Fruit fly (Drosophila melanogaster) whole organism, embryonic: ENCODE results near the gene TrpRS.
A peak's percentile ranks its signal among the peaks of the same experiment; 100 is the strongest.

ENCODE experiments used
- ATbp ChIP-seq: fragments of 200-800 bp; sonication (Bioruptor generic); optimal IDR thresholded peaks from 2 replicates; lab custom pipeline; 2017; ENCODE audit warnings: missing biosample characterization, mild to moderate bottlenecking, missing genetic modification characterization, missing genetic modification reagents
- CG10431 ChIP-seq: fragments of 200-800 bp; sonication (Bioruptor generic); optimal IDR thresholded peaks from 3 replicates; lab custom pipeline; 2018; ENCODE audit warnings: missing biosample characterization, mild to moderate bottlenecking, missing genetic modification characterization
- CG11456 ChIP-seq: fragments of 200-800 bp; sonication (Bioruptor generic); IDR thresholded peaks from 3 replicates; pipeline ENCODE4 v1.3.6; 2022; ENCODE audit warnings: missing biosample characterization, missing genetic modification characterization
- CG11560 ChIP-seq: fragments of 200-800 bp; sonication (Bioruptor generic); IDR thresholded peaks from 3 replicates; pipeline ENCODE4 v1.3.6; 2022; ENCODE audit warnings: missing biosample characterization, missing genetic modification characterization
- CG12299 ChIP-seq: fragments of 200-800 bp; sonication (Bioruptor generic); optimal IDR thresholded peaks from 2 replicates; lab custom pipeline; 2018; ENCODE audit warnings: missing biosample characterization, mild to moderate bottlenecking, missing genetic modification characterization
- CG13287 ChIP-seq: fragments of 200-800 bp; sonication (Bioruptor generic); IDR thresholded peaks from 2 replicates; pipeline ENCODE4 v1.3.6; 2022; ENCODE audit warnings: missing biosample characterization, missing genetic modification characterization; ENCODE audit not compliant: partially characterized antibody
- CG13296 ChIP-seq: fragments of 200-800 bp; sonication (Bioruptor generic); optimal IDR thresholded peaks from 3 replicates; lab custom pipeline; 2018; ENCODE audit warnings: missing biosample characterization, mild to moderate bottlenecking, missing genetic modification characterization
- CG14014 ChIP-seq: fragments of 200-800 bp; sonication (Bioruptor generic); IDR thresholded peaks from 2 replicates; pipeline ENCODE4 v1.3.6; 2022; ENCODE audit warnings: missing biosample characterization, missing genetic modification characterization
- CG15073 ChIP-seq: fragments of 200-800 bp; sonication (Bioruptor generic); optimal IDR thresholded peaks from 2 replicates; lab custom pipeline; 2016; ENCODE audit warnings: missing biosample characterization, missing genetic modification characterization
- CG16813 ChIP-seq: fragments of 200-800 bp; sonication (Bioruptor generic); IDR thresholded peaks from 3 replicates; pipeline ENCODE4 v1.3.6; 2022; ENCODE audit warnings: missing biosample characterization, missing genetic modification characterization; ENCODE audit not compliant: partially characterized antibody
- CG16815 ChIP-seq: fragments of 200-800 bp; sonication (Bioruptor generic); optimal IDR thresholded peaks from 3 replicates; lab custom pipeline; 2017; ENCODE audit warnings: missing biosample characterization, mild to moderate bottlenecking, missing genetic modification characterization
- CG18476 ChIP-seq: fragments of 200-800 bp; sonication (Bioruptor generic); optimal IDR thresholded peaks from 2 replicates; lab custom pipeline; 2016; ENCODE audit warnings: missing biosample characterization, mild to moderate bottlenecking, missing genetic modification characterization
- CG2202 ChIP-seq: fragments of 200-800 bp; sonication (Bioruptor generic); optimal IDR thresholded peaks from 2 replicates; lab custom pipeline; 2018; ENCODE audit warnings: missing biosample characterization, mild to moderate bottlenecking, missing genetic modification characterization
- CG2875 ChIP-seq: fragments of 200-800 bp; sonication (Bioruptor generic); optimal IDR thresholded peaks from 2 replicates; lab custom pipeline; 2017; ENCODE audit warnings: missing biosample characterization, mild to moderate bottlenecking, missing genetic modification characterization, missing genetic modification reagents
- CG33213 ChIP-seq: fragments of 200-800 bp; sonication (Bioruptor generic); optimal IDR thresholded peaks from 3 replicates; lab custom pipeline; 2016; ENCODE audit warnings: missing biosample characterization, missing genetic modification characterization
- CG3838 ChIP-seq: fragments of 200-800 bp; sonication (Bioruptor generic); optimal IDR thresholded peaks from 3 replicates; lab custom pipeline; 2016; ENCODE audit warnings: missing biosample characterization, missing genetic modification characterization
- CG43689 ChIP-seq: fragments of 200-800 bp; sonication (Bioruptor generic); IDR thresholded peaks from 2 replicates; pipeline ENCODE4 v1.3.6; 2022; ENCODE audit warnings: missing biosample characterization, missing genetic modification characterization
- CG5953 ChIP-seq: fragments of 200-800 bp; sonication (Bioruptor generic); IDR thresholded peaks from 2 replicates; pipeline ENCODE4 v1.3.6; 2022; ENCODE audit warnings: missing biosample characterization, missing genetic modification characterization
- CG6272 ChIP-seq: fragments of 200-800 bp; sonication (Bioruptor generic); IDR thresholded peaks from 2 replicates; pipeline ENCODE4 v1.3.6; 2022; ENCODE audit warnings: missing biosample characterization, missing genetic modification characterization
- CG7745 ChIP-seq: fragments of 200-800 bp; sonication (Bioruptor generic); optimal IDR thresholded peaks from 2 replicates; lab custom pipeline; 2018; ENCODE audit warnings: missing biosample characterization, mild to moderate bottlenecking, missing genetic modification characterization, moderate library complexity
- CG8290 ChIP-seq, 3 experiments: fragments of 200-800 bp; sonication (Bioruptor generic); optimal IDR thresholded peaks; 2 replicates each; lab custom pipeline; 2016 to 2019; ENCODE audit warnings: missing biosample characterization in 3 of 3, missing genetic modification characterization in 3 of 3, mild to moderate bottlenecking in 2 of 3, moderate library complexity in 1 of 3
- D19A ChIP-seq: fragments of 200-800 bp; optimal IDR thresholded peaks from 3 replicates; lab custom pipeline; 2019; ENCODE audit warnings: missing biosample characterization, mild to moderate bottlenecking, missing genetic modification characterization, moderate library complexity
- Deaf1 ChIP-seq: fragments of 200-800 bp; optimal IDR thresholded peaks from 3 replicates; lab custom pipeline; 2019; ENCODE audit warnings: missing biosample characterization, mild to moderate bottlenecking, missing genetic modification characterization, moderate library complexity
- HLH54F ChIP-seq: fragments of 200-800 bp; sonication (Bioruptor generic); optimal IDR thresholded peaks from 3 replicates; lab custom pipeline; 2016; ENCODE audit warnings: missing biosample characterization, missing genetic modification characterization
- Kr ChIP-seq: fragments of 200-800 bp; sonication (Bioruptor generic); optimal IDR thresholded peaks from 2 replicates; lab custom pipeline; 2017; ENCODE audit warnings: missing biosample characterization, mild to moderate bottlenecking, missing genetic modification characterization
- Ravus ChIP-seq: fragments of 200-800 bp; sonication (Bioruptor generic); IDR thresholded peaks from 2 replicates; pipeline ENCODE4 v1.3.6; 2022; ENCODE audit warnings: missing biosample characterization, missing genetic modification characterization
- Side ChIP-seq: fragments of 200-800 bp; sonication (Bioruptor generic); optimal IDR thresholded peaks from 2 replicates; lab custom pipeline; 2016; ENCODE audit warnings: missing biosample characterization, missing genetic modification characterization
- Sox102F ChIP-seq: fragments of 200-800 bp; sonication (Bioruptor generic); optimal IDR thresholded peaks from 2 replicates; lab custom pipeline; 2018; ENCODE audit warnings: missing biosample characterization, mild to moderate bottlenecking, missing genetic modification characterization, moderate library complexity
- Vsx1 ChIP-seq: fragments of 200-800 bp; sonication (Bioruptor generic); optimal IDR thresholded peaks from 2 replicates; lab custom pipeline; 2017; ENCODE audit warnings: missing biosample characterization, mild to moderate bottlenecking, missing genetic modification characterization, missing genetic modification reagents
- amos ChIP-seq: fragments of 200-800 bp; sonication (Bioruptor generic); IDR thresholded peaks from 2 replicates; pipeline ENCODE4 v1.3.6; 2022; ENCODE audit warnings: missing biosample characterization, missing genetic modification characterization; ENCODE audit not compliant: partially characterized antibody
- ara ChIP-seq: fragments of 200-800 bp; sonication (Bioruptor generic); IDR thresholded peaks from 2 replicates; pipeline ENCODE4 v1.3.6; 2022; ENCODE audit warnings: missing biosample characterization, missing genetic modification characterization
- bab2 ChIP-seq: fragments of 200-800 bp; sonication (Bioruptor generic); optimal IDR thresholded peaks from 2 replicates; lab custom pipeline; 2016; ENCODE audit warnings: missing biosample characterization, missing genetic modification characterization
- bsh ChIP-seq, 2 experiments: fragments of 200-800 bp; sonication (Bioruptor generic); optimal IDR thresholded peaks; 2 replicates each; lab custom pipeline; 2017 to 2018; ENCODE audit warnings: mild to moderate bottlenecking in 2 of 2, missing biosample characterization in 2 of 2, missing genetic modification characterization in 2 of 2, moderate library complexity in 1 of 2
- chinmo ChIP-seq: fragments of 200-800 bp; sonication (Bioruptor generic); IDR thresholded peaks from 4 replicates; pipeline ENCODE4 v1.3.6; 2022; ENCODE audit warnings: missing biosample characterization, missing genetic modification characterization; ENCODE audit not compliant: partially characterized antibody
- chn ChIP-seq: fragments of 200-800 bp; sonication (Bioruptor generic); optimal IDR thresholded peaks from 2 replicates; lab custom pipeline; 2016; ENCODE audit warnings: missing biosample characterization, missing genetic modification characterization
- da ChIP-seq: fragments of 200-800 bp; sonication (Bioruptor generic); optimal IDR thresholded peaks from 2 replicates; lab custom pipeline; 2016; ENCODE audit warnings: missing biosample characterization, missing genetic modification characterization
- dmrt99B ChIP-seq: fragments of 200-800 bp; sonication (Bioruptor generic); optimal IDR thresholded peaks from 2 replicates; lab custom pipeline; 2018; ENCODE audit warnings: missing biosample characterization, mild to moderate bottlenecking, missing genetic modification characterization, moderate library complexity
- grn ChIP-seq: fragments of 200-800 bp; sonication (Bioruptor generic); optimal IDR thresholded peaks from 3 replicates; lab custom pipeline; 2017; ENCODE audit warnings: missing biosample characterization, missing genetic modification characterization
- ham ChIP-seq: fragments of 200-800 bp; sonication (Bioruptor generic); IDR thresholded peaks from 2 replicates; pipeline ENCODE4 v1.3.6; 2022; ENCODE audit warnings: missing biosample characterization, missing genetic modification characterization
- klu ChIP-seq: fragments of 200-800 bp; sonication (Bioruptor generic); IDR thresholded peaks from 2 replicates; pipeline ENCODE4 v1.3.6; 2022; ENCODE audit warnings: missing biosample characterization, missing genetic modification characterization
- pho ChIP-seq: fragments of 200-800 bp; sonication (Bioruptor generic); optimal IDR thresholded peaks from 2 replicates; lab custom pipeline; 2016; ENCODE audit warnings: missing biosample characterization, missing genetic modification characterization
- phol ChIP-seq: fragments of 200-800 bp; sonication (Bioruptor generic); optimal IDR thresholded peaks from 3 replicates; lab custom pipeline; 2018; ENCODE audit warnings: missing biosample characterization, mild to moderate bottlenecking, missing genetic modification characterization, moderate library complexity
- pzg ChIP-seq: fragments of 200-800 bp; sonication (Bioruptor generic); optimal IDR thresholded peaks from 3 replicates; lab custom pipeline; 2018; ENCODE audit warnings: missing biosample characterization, mild to moderate bottlenecking, missing genetic modification characterization, moderate library complexity
- sima ChIP-seq: fragments of 200-800 bp; sonication (Bioruptor generic); optimal IDR thresholded peaks from 2 replicates; lab custom pipeline; 2016; ENCODE audit warnings: missing biosample characterization, missing genetic modification characterization
- ssp ChIP-seq: fragments of 200-800 bp; sonication (Bioruptor generic); IDR thresholded peaks from 2 replicates; pipeline ENCODE4 v1.3.6; 2022; ENCODE audit warnings: missing biosample characterization, missing genetic modification characterization
- stc ChIP-seq: fragments of 200-800 bp; sonication (Bioruptor generic); IDR thresholded peaks from 2 replicates; pipeline ENCODE4 v1.3.6; 2022; ENCODE audit warnings: missing biosample characterization, missing genetic modification characterization
- tio ChIP-seq: fragments of 200-800 bp; sonication (Bioruptor generic); optimal IDR thresholded peaks from 2 replicates; lab custom pipeline; 2017; ENCODE audit warnings: missing biosample characterization, missing genetic modification characterization, inconsistent platforms
- yki ChIP-seq: fragments of >200 bp; optimal IDR thresholded peaks from 3 replicates; lab custom pipeline; 2018
- zen ChIP-seq: fragments of 200-800 bp; sonication (Bioruptor generic); optimal IDR thresholded peaks from 3 replicates; lab custom pipeline; 2018; ENCODE audit warnings: missing biosample characterization, mild to moderate bottlenecking, missing genetic modification characterization, moderate library complexity

TrpRS gene

dm6 chr3R:9245576-9246200 lies 21.0 kb downstream of the TrpRS start, which contains the start of gene Vps15 (continued):
- TF ChIP-seq CG5953 (GFP tag; lab: Robert Waterston, UW) (0 out of 2 replicates have a peak, but pooled peaks have one; percentile 6), CG11560 (no peak), Kr (GFP tag; lab: Kevin White, UChicago) (no peak), CG12299 (tag; lab: Kevin White, UChicago) (peak; percentile 77), Deaf1 (tag; lab: Kevin White, UChicago) (peak; percentile 66), CG43689 (GFP tag; lab: Robert Waterston, UW) (peak; percentile 32; the same call in 1 of the 2 replicates), ATbp (GFP tag; lab: Kevin White, UChicago) (peak; percentile 6), bsh (GFP tag; optimal IDR thresholded peaks at IDR 0.05; lab: Kevin White, UChicago) (peak in 1 of 2 experiments; percentile 82), CG16815 (GFP tag; lab: Kevin White, UChicago) (peak; percentile 15), ssp (GFP tag; lab: Robert Waterston, UW) (no peak), pzg (GFP tag; lab: Kevin White, UChicago) (peak; percentile 54), pho (GFP tag; lab: Kevin White, UChicago) (peak; percentile 72), tio (no peak), amos (GFP tag; lab: Robert Waterston, UW) (peak; percentile 74; the same call in 1 of the 2 replicates), ham (GFP tag; lab: Robert Waterston, UW) (no peak), CG16813 (peak; percentile 82), yki (lab: Kevin White, UChicago) (no peak), Ravus (GFP tag; lab: Robert Waterston, UW) (no peak), chinmo (GFP tag; lab: Robert Waterston, UW) (peak; percentile 63; the same call in 2 of the 4 replicates), CG6272 (GFP tag; lab: Robert Waterston, UW) (peak; percentile 55), HLH54F (peak; percentile 47), CG2202 (tag; lab: Kevin White, UChicago) (peak; percentile 35), sima (GFP tag; lab: Kevin White, UChicago) (peak; percentile 18), CG2875 (GFP tag; lab: Kevin White, UChicago) (peak; percentile 31), D19A (tag; lab: Kevin White, UChicago) (peak; percentile 75), CG33213 (peak; percentile 32), CG13287 (peak; percentile 97), CG3838 (GFP tag; lab: Kevin White, UChicago) (peak; percentile 57), CG15073 (no peak), CG13296 (GFP tag; lab: Kevin White, UChicago) (peak; percentile 81), CG18476 (GFP tag; lab: Kevin White, UChicago) (peak; percentile 74), CG10431 (GFP tag; lab: Kevin White, UChicago) (peak; percentile 18), dmrt99B (tag; lab: Kevin White, UChicago) (peak; percentile 76), da (peak; percentile 46), ara (GFP tag; lab: Robert Waterston, UW) (peak; percentile 45; the same call in 1 of the 2 replicates), grn (GFP tag; lab: Kevin White, UChicago) (no peak), phol (tag; lab: Kevin White, UChicago) (peak; percentile 89), CG8290 (GFP tag; optimal IDR thresholded peaks at IDR 0.05; lab: Kevin White, UChicago) (peak; percentile 59), CG8290 (tag; optimal IDR thresholded peaks at IDR 0.05; lab: Kevin White, UChicago) (no peak), Side (GFP tag; lab: Kevin White, UChicago) (peak; percentile 75), chn (peak; percentile 42), stc (peak; percentile 67; the same call in 1 of the 2 replicates), CG14014 (GFP tag; lab: Robert Waterston, UW) (peak; percentile 84), zen (peak; percentile 78), Sox102F (GFP tag; lab: Kevin White, UChicago) (peak; percentile 83), CG11456 (GFP tag; lab: Robert Waterston, UW) (0 out of 3 replicates have a peak, but pooled peaks have one; percentile 5), CG7745 (no peak), bab2 (GFP tag; lab: Kevin White, UChicago) (peak; percentile 67), klu (GFP tag; lab: Robert Waterston, UW) (peak; percentile 50; the same call in 1 of the 2 replicates), Vsx1 (GFP tag; lab: Kevin White, UChicago) (peak; percentile 24)
